Fruit fly (Drosophila melanogaster) whole organism, wandering third instar larva: Measurements from ENCODE around the gene Rabex-5.

Experiments
- Abd-B ChIP-seq: fragments of >200 bp; optimal IDR thresholded peaks from 2 replicates; lab custom pipeline; 2017; ENCODE audit warnings: missing biosample characterization, missing genetic modification characterization
- CG32264 ChIP-seq: fragments of 200-800 bp; sonication (Bioruptor generic); optimal IDR thresholded peaks from 2 replicates; lab custom pipeline; 2016; ENCODE audit warnings: missing biosample characterization, missing genetic modification characterization
- CG9705 ChIP-seq: fragments of 200-800 bp; sonication (Bioruptor generic); optimal IDR thresholded peaks from 2 replicates; lab custom pipeline; 2018; ENCODE audit warnings: missing biosample characterization, mild to moderate bottlenecking, missing genetic modification characterization
- CrebA ChIP-seq: fragments of 200-800 bp; sonication (Bioruptor generic); optimal IDR thresholded peaks from 2 replicates; lab custom pipeline; 2016; ENCODE audit warnings: missing biosample characterization, mild to moderate bottlenecking, missing genetic modification characterization, borderline replicate concordance
- Dfd ChIP-seq: fragments of >200 bp; optimal IDR thresholded peaks from 2 replicates; lab custom pipeline; 2017; ENCODE audit warnings: missing biosample characterization, missing genetic modification characterization
- Dif ChIP-seq: fragments of 200-275, 200-300 bp; sonication (Bioruptor generic); optimal IDR thresholded peaks from 2 replicates; lab custom pipeline; 2018; ENCODE audit warnings: missing biosample characterization, missing genetic modification characterization; ENCODE audit not compliant: partially characterized antibody
- GATAd ChIP-seq: sonication (Bioruptor generic); optimal IDR thresholded peaks from 2 replicates; lab custom pipeline; 2016; ENCODE audit warnings: missing biosample characterization, missing genetic modification characterization
- HLH106 ChIP-seq: fragments of 200-800 bp; optimal IDR thresholded peaks from 3 replicates; lab custom pipeline; 2019; ENCODE audit warnings: missing biosample characterization, mild to moderate bottlenecking, missing genetic modification characterization, moderate library complexity
- Hnf4 ChIP-seq: fragments of 200-800 bp; sonication (Bioruptor generic); optimal IDR thresholded peaks from 2 replicates; lab custom pipeline; 2016; ENCODE audit warnings: missing biosample characterization, mild to moderate bottlenecking, missing genetic modification characterization
- Hr78 ChIP-seq: fragments of >200 bp; optimal IDR thresholded peaks from 2 replicates; lab custom pipeline; 2017; ENCODE audit warnings: missing biosample characterization, missing genetic modification characterization
- Hr83 ChIP-seq: fragments of 200-300 bp; sonication (Bioruptor generic); optimal IDR thresholded peaks from 2 replicates; lab custom pipeline; 2016; ENCODE audit warnings: missing biosample characterization, mild to moderate bottlenecking, missing genetic modification characterization, moderate library complexity; ENCODE audit not compliant: poor library complexity, severe bottlenecking
- Jra ChIP-seq: sonication (Bioruptor generic); optimal IDR thresholded peaks from 2 replicates; lab custom pipeline; 2016; ENCODE audit warnings: missing biosample characterization, missing genetic modification characterization
- Mio ChIP-seq: sonication (Bioruptor generic); optimal IDR thresholded peaks from 2 replicates; lab custom pipeline; 2016; ENCODE audit warnings: missing biosample characterization, missing genetic modification characterization
- Myc ChIP-seq: fragments of >200 bp; optimal IDR thresholded peaks from 2 replicates; lab custom pipeline; 2017
- N ChIP-seq: fragments of >200 bp; optimal IDR thresholded peaks from 2 replicates; lab custom pipeline; 2018; ENCODE audit warnings: missing biosample characterization, missing external identifiers, missing genetic modification characterization
- OdsH ChIP-seq: fragments of 200-800 bp; sonication (Bioruptor generic); optimal IDR thresholded peaks from 2 replicates; lab custom pipeline; 2016; ENCODE audit warnings: missing biosample characterization, mild to moderate bottlenecking, missing genetic modification characterization
- Rel ChIP-seq, 2 experiments: fragments of 200-800 bp; sonication (Bioruptor generic) in 1 of 2; optimal IDR thresholded peaks; 2 replicates in 1 of 2; 3 replicates in 1 of 2; lab custom pipeline; 2016 to 2019; ENCODE audit warnings: mild to moderate bottlenecking in 2 of 2, missing biosample characterization in 2 of 2, missing genetic modification characterization in 2 of 2, moderate library complexity in 1 of 2
- Sp1 ChIP-seq: fragments of 200-800 bp; sonication (Bioruptor generic); optimal IDR thresholded peaks from 3 replicates; lab custom pipeline; 2019; ENCODE audit warnings: missing biosample characterization, mild to moderate bottlenecking, missing genetic modification characterization, moderate library complexity
- Vsx2 ChIP-seq: fragments of 200-300, 225-300 bp; sonication (Bioruptor generic); optimal IDR thresholded peaks from 2 replicates; lab custom pipeline; 2018; ENCODE audit warnings: missing biosample characterization, missing genetic modification characterization; ENCODE audit not compliant: partially characterized antibody
- br ChIP-seq: fragments of 200-800 bp; sonication (Bioruptor generic); optimal IDR thresholded peaks from 2 replicates; lab custom pipeline; 2016; ENCODE audit warnings: missing biosample characterization, missing genetic modification characterization
- brk ChIP-seq: fragments of 200-800 bp; sonication (Bioruptor generic); optimal IDR thresholded peaks from 2 replicates; lab custom pipeline; 2016; ENCODE audit warnings: missing biosample characterization, mild to moderate bottlenecking, missing genetic modification characterization
- dl ChIP-seq, 2 experiments: fragments of 175-275, 200-275 bp in 1 of 2; fragments of 200-275 bp in 1 of 2; sonication (Bioruptor generic); optimal IDR thresholded peaks; lab custom pipeline; 2018; ENCODE audit warnings: mild to moderate bottlenecking in 2 of 2, missing biosample characterization in 2 of 2, missing genetic modification characterization in 2 of 2, moderate library complexity in 2 of 2; ENCODE audit not compliant: partially characterized antibody in 2 of 2, insufficient read depth in 1 of 2
- dmrt93B ChIP-seq: fragments of 200-800 bp; sonication (Bioruptor generic); optimal IDR thresholded peaks from 2 replicates; lab custom pipeline; 2018; ENCODE audit warnings: missing biosample characterization, mild to moderate bottlenecking, missing genetic modification characterization
- dsf ChIP-seq: sonication (Bioruptor generic); optimal IDR thresholded peaks from 2 replicates; lab custom pipeline; 2016; ENCODE audit warnings: missing biosample characterization, missing genetic modification characterization, borderline replicate concordance
- ey ChIP-seq: fragments of 200-800 bp; sonication (Bioruptor generic); optimal IDR thresholded peaks from 2 replicates; lab custom pipeline; 2016; ENCODE audit warnings: missing biosample characterization, missing genetic modification characterization
- foxo ChIP-seq, 2 experiments: fragments of 200-800 bp; sonication (Bioruptor generic); optimal IDR thresholded peaks; 2 replicates in 1 of 2; 3 replicates in 1 of 2; lab custom pipeline; 2016 to 2017; ENCODE audit warnings: missing biosample characterization in 2 of 2, missing genetic modification characterization in 2 of 2
- fru ChIP-seq: fragments of 200-800 bp; sonication (Bioruptor generic); optimal IDR thresholded peaks from 3 replicates; lab custom pipeline; 2016; ENCODE audit warnings: missing biosample characterization, mild to moderate bottlenecking, missing genetic modification characterization
- h ChIP-seq: fragments of 200-800 bp; sonication (Bioruptor generic); optimal IDR thresholded peaks from 3 replicates; lab custom pipeline; 2016; ENCODE audit warnings: missing biosample characterization, mild to moderate bottlenecking, missing genetic modification characterization
- jim ChIP-seq: fragments of 175-275, 200-325 bp; sonication (Bioruptor generic); optimal IDR thresholded peaks from 2 replicates; lab custom pipeline; 2016; ENCODE audit warnings: missing biosample characterization, mild to moderate bottlenecking, missing genetic modification characterization
- lola ChIP-seq: fragments of >200 bp; optimal IDR thresholded peaks from 2 replicates; lab custom pipeline; 2017; ENCODE audit warnings: missing biosample characterization, missing genetic modification characterization
- pan ChIP-seq: fragments of >200 bp; optimal IDR thresholded peaks from 2 replicates; lab custom pipeline; 2017
- psq ChIP-seq: fragments of 200-800 bp; sonication (Bioruptor generic); optimal IDR thresholded peaks from 3 replicates; lab custom pipeline; 2017; ENCODE audit warnings: missing biosample characterization, mild to moderate bottlenecking, missing genetic modification characterization, moderate library complexity
- rgr ChIP-seq: fragments of 200-800 bp; sonication (Bioruptor generic); optimal IDR thresholded peaks from 3 replicates; lab custom pipeline; 2016; ENCODE audit warnings: missing biosample characterization, mild to moderate bottlenecking, missing genetic modification characterization
- sage ChIP-seq: fragments of 200-800 bp; sonication (Bioruptor generic); optimal IDR thresholded peaks from 2 replicates; lab custom pipeline; 2016; ENCODE audit warnings: missing biosample characterization, mild to moderate bottlenecking, missing genetic modification characterization
- sv ChIP-seq: fragments of 200-800 bp; sonication (Bioruptor generic); optimal IDR thresholded peaks from 3 replicates; lab custom pipeline; 2016; ENCODE audit warnings: missing biosample characterization, missing genetic modification characterization
- tai ChIP-seq: sonication (Bioruptor generic); optimal IDR thresholded peaks from 2 replicates; lab custom pipeline; 2016; ENCODE audit warnings: missing biosample characterization, missing genetic modification characterization
- usp ChIP-seq: fragments of >200 bp; optimal IDR thresholded peaks from 2 replicates; lab custom pipeline; 2017; ENCODE audit warnings: missing biosample characterization, missing genetic modification characterization
- woc ChIP-seq: sonication (Bioruptor generic); optimal IDR thresholded peaks from 2 replicates; lab custom pipeline; 2016; ENCODE audit warnings: missing biosample characterization, mild to moderate bottlenecking, missing genetic modification characterization

Rabex-5 gene

DNA sequence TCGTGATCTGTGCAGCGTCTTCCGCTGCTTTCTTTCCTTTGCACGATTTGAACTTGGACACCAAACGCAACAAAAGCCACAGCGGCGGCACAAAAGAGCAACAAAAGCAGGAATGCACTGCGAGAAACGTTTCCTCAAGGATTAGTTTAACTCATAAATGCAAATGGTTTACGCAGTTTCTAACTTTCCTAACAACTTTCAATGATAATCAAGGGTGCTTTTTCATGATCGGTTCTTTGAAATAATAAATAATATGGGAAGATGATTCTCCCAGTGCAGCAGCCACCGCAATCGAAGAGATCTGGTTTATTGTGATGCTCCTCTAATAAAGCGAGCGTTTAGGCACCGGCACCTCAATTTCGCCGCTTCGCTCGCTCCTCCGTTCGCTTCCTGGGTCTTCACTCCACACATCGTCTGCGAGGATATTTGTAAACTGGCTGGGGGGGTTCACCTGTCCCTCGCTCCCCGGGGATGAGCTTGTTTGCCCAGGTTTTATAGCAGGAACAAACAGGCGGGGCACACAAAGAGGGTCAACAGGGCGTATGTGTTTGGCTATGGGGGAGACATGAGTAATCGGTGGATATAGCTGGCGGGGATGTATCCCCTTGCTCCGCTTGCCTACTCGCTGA, 23.5 kb downstream of the Rabex-5 start:
- TF ChIP-seq brk (GFP tag; lab: Kevin White, UChicago) (no peak), dsf (GFP tag; lab: Kevin White, UChicago) (peak; percentile 88), Hr78 (no peak), br (GFP tag; lab: Kevin White, UChicago) (peak; percentile 98), Dfd (no peak), pan (lab: Kevin White, UChicago) (no peak), tai (GFP tag; lab: Kevin White, UChicago) (no peak), N (no peak), Mio (GFP tag; lab: Kevin White, UChicago) (peak; percentile 77), Rel (GFP tag; optimal IDR thresholded peaks at IDR 0.05; lab: Kevin White, UChicago) (peak; percentile 95), Rel (tag; optimal IDR thresholded peaks at IDR 0.05; lab: Kevin White, UChicago) (peak; percentile 79), usp (GFP tag; lab: Kevin White, UChicago) (no peak), foxo (GFP tag; optimal IDR thresholded peaks at IDR 0.05; lab: Kevin White, UChicago) (peak; percentile 93 to 98), sage (GFP tag; lab: Kevin White, UChicago) (no peak), Hnf4 (peak; percentile 97), CrebA (GFP tag; lab: Kevin White, UChicago) (no peak), Sp1 (GFP tag; lab: Kevin White, UChicago) (peak; percentile 97), Myc (lab: Kevin White, UChicago) (no peak), Jra (GFP tag; lab: Kevin White, UChicago) (peak; percentile 94), woc (peak; percentile 97), h (GFP tag; lab: Kevin White, UChicago) (peak; percentile 98), dmrt93B (GFP tag; lab: Kevin White, UChicago) (peak; percentile 92), rgr (peak; percentile 97), OdsH (GFP tag; lab: Kevin White, UChicago) (peak; percentile 97), fru (GFP tag; lab: Kevin White, UChicago) (peak; percentile 98), Dif (GFP tag; lab: Kevin White, UChicago) (peak; percentile 38), ey (peak; percentile 98), GATAd (GFP tag; lab: Kevin White, UChicago) (peak; percentile 76), psq (GFP tag; lab: Kevin White, UChicago) (peak; percentile 96), HLH106 (tag; lab: Kevin White, UChicago) (peak; percentile 96), sv (GFP tag; lab: Kevin White, UChicago) (peak; percentile 49), Hr83 (GFP tag; lab: Kevin White, UChicago) (peak; percentile 83), CG9705 (GFP tag; lab: Kevin White, UChicago) (peak; percentile 86), CG32264 (GFP tag; lab: Kevin White, UChicago) (peak; percentile 94)

DNA sequence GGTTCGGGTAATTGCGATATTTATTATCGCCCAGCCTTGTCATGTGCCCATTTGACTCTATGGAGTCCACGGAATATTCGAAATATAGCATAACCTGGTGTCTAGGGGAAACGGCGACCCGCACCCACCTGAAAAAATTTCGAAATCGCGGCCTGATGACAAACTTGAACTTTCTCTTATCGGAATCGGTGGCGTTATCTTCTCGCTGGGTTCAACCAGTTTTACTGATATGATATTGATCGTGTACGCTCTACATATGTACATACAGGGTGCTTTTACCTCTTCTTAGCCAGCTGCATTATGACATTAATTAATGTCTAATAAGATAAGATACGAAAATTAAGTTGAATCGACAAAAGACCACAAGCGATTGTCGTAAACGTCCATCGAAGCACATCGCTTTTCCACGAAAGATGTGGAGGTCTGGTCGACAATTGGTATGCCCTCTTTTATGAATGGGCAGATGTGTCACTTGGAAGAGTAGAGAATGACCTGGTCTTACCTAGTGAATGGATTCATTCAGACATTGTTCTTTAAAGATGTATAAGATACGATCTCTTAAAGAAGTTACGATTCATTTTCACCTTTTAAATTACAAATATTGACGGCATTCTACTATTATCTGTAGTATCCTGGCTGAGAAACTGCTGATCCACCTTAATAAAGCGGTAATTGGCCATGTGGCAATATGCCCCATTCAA, 24.7 kb downstream of the Rabex-5 start:
- no peak for TF ChIP-seq CG32264 (GFP tag; lab: Kevin White, UChicago)
- peak; percentile 5 for TF ChIP-seq Hr78
- TF ChIP-seq usp (GFP tag; lab: Kevin White, UChicago), result no peak
- no peak for TF ChIP-seq dsf (GFP tag; lab: Kevin White, UChicago)
- TF ChIP-seq br (GFP tag; lab: Kevin White, UChicago), result peak; percentile 20
- TF ChIP-seq GATAd (GFP tag; lab: Kevin White, UChicago), result no peak
- no peak for TF ChIP-seq psq (GFP tag; lab: Kevin White, UChicago)
- TF ChIP-seq Myc (lab: Kevin White, UChicago), result no peak
- no peak for TF ChIP-seq Abd-B (GFP tag; lab: Kevin White, UChicago)
- TF ChIP-seq jim, result no peak
- no peak for TF ChIP-seq woc
- no peak for TF ChIP-seq Vsx2
- TF ChIP-seq CrebA (GFP tag; lab: Kevin White, UChicago), result no peak
- TF ChIP-seq Hnf4, result no peak
- no peak for TF ChIP-seq sv (GFP tag; lab: Kevin White, UChicago)
- TF ChIP-seq Jra (GFP tag; lab: Kevin White, UChicago), result no peak
- no peak for TF ChIP-seq lola (GFP tag; lab: Kevin White, UChicago)
- TF ChIP-seq dl (GFP tag; optimal IDR thresholded peaks at IDR 0.05; lab: Kevin White, UChicago; ENCODE audit: insufficient read depth in 1 of 2, partially characterized antibody in 2 of 2), result no peak
- no peak for TF ChIP-seq Mio (GFP tag; lab: Kevin White, UChicago)
- TF ChIP-seq Dfd, result no peak
- no peak for TF ChIP-seq sage (GFP tag; lab: Kevin White, UChicago)
- peak; percentile 39 for TF ChIP-seq h (GFP tag; lab: Kevin White, UChicago)
- TF ChIP-seq pan (lab: Kevin White, UChicago), result no peak
- no peak for TF ChIP-seq CG9705 (GFP tag; lab: Kevin White, UChicago)
- peak; percentile 52 for TF ChIP-seq ey
- no peak for TF ChIP-seq brk (GFP tag; lab: Kevin White, UChicago)
- TF ChIP-seq Dif (GFP tag; lab: Kevin White, UChicago), result no peak
- TF ChIP-seq N, result no peak
- no peak for TF ChIP-seq Sp1 (GFP tag; lab: Kevin White, UChicago)
- no peak for TF ChIP-seq tai (GFP tag; lab: Kevin White, UChicago)
- TF ChIP-seq OdsH (GFP tag; lab: Kevin White, UChicago), result no peak
- TF ChIP-seq foxo (GFP tag; optimal IDR thresholded peaks at IDR 0.05; lab: Kevin White, UChicago), result peak in 1 of 2 experiments; percentile 55
- no peak for TF ChIP-seq Rel (GFP tag; optimal IDR thresholded peaks at IDR 0.05; lab: Kevin White, UChicago)
- TF ChIP-seq Rel (tag; optimal IDR thresholded peaks at IDR 0.05; lab: Kevin White, UChicago), result no peak
- TF ChIP-seq HLH106 (tag; lab: Kevin White, UChicago), result peak; percentile 6
- peak; percentile 30 for TF ChIP-seq fru (GFP tag; lab: Kevin White, UChicago)
- no peak for TF ChIP-seq Hr83 (GFP tag; lab: Kevin White, UChicago)
- no peak for TF ChIP-seq dmrt93B (GFP tag; lab: Kevin White, UChicago)
- peak; percentile 19 for TF ChIP-seq rgr
